Worm (Caenorhabditis elegans) whole organism, L3 larva: ENCODE results near the gene gst-13.

ENCODE experiments used
- R02D3.7 ChIP-seq: fragments of 150-350 bp; optimal IDR thresholded peaks from 2 replicates; lab custom pipeline; 2014; ENCODE audit warnings: missing biosample characterization, missing genetic modification characterization
- ZK546.5 ChIP-seq: sonication (generic microtip); optimal IDR thresholded peaks from 2 replicates; lab custom pipeline; 2017; ENCODE audit warnings: missing biosample characterization, missing genetic modification characterization
- ama-1 ChIP-seq: fragments of 150-350 bp; optimal IDR thresholded peaks from 2 replicates; lab custom pipeline; 2018
- ceh-28 ChIP-seq: fragments of 150-350 bp; optimal IDR thresholded peaks from 2 replicates; lab custom pipeline; 2014; ENCODE audit warnings: missing biosample characterization, missing genetic modification reagents, missing genetic modification characterization
- ceh-82 ChIP-seq: fragments of 150-350 bp; optimal IDR thresholded peaks from 2 replicates; lab custom pipeline; 2014; ENCODE audit warnings: missing biosample characterization, missing genetic modification characterization
- daf-12 ChIP-seq: fragments of 150-350 bp; optimal IDR thresholded peaks from 2 replicates; lab custom pipeline; 2014; ENCODE audit warnings: missing biosample characterization, missing genetic modification reagents, missing genetic modification characterization
- egl-27 ChIP-seq: sonication (generic microtip); optimal IDR thresholded peaks from 4 replicates; lab custom pipeline; 2017; ENCODE audit warnings: missing biosample characterization, missing genetic modification reagents, missing genetic modification characterization
- egl-5 ChIP-seq: fragments of 150-350 bp; optimal IDR thresholded peaks from 2 replicates; lab custom pipeline; 2017; ENCODE audit warnings: missing biosample characterization, missing genetic modification reagents, missing genetic modification characterization, inconsistent platforms
- elt-1 ChIP-seq: fragments of 150-350 bp; optimal IDR thresholded peaks from 2 replicates; lab custom pipeline; 2014; ENCODE audit warnings: missing biosample characterization, missing genetic modification characterization
- elt-2 ChIP-seq: sonication (generic microtip); optimal IDR thresholded peaks from 2 replicates; lab custom pipeline; 2016; ENCODE audit warnings: missing genetic modification reagents, mild to moderate bottlenecking, missing genetic modification characterization, missing compliant biosample characterization
- eor-1 ChIP-seq, 2 experiments: fragments of 150-350 bp; optimal IDR thresholded peaks; 2 replicates each; lab custom pipeline; 2014 to 2018; ENCODE audit warnings: missing biosample characterization in 2 of 2, missing genetic modification characterization in 2 of 2
- fkh-10 ChIP-seq: sonication (generic microtip); optimal IDR thresholded peaks from 2 replicates; lab custom pipeline; 2017; ENCODE audit warnings: missing biosample characterization, missing genetic modification reagents, missing genetic modification characterization
- fkh-2 ChIP-seq: fragments of 150-350 bp; optimal IDR thresholded peaks from 2 replicates; lab custom pipeline; 2014; ENCODE audit warnings: missing biosample characterization, missing genetic modification reagents, missing genetic modification characterization
- fos-1 ChIP-seq: fragments of 150-350 bp; optimal IDR thresholded peaks from 2 replicates; lab custom pipeline; 2014; ENCODE audit warnings: missing biosample characterization, missing genetic modification characterization
- hmg-11 ChIP-seq: sonication (generic microtip); optimal IDR thresholded peaks from 2 replicates; lab custom pipeline; 2016; ENCODE audit warnings: missing genetic modification characterization, missing compliant biosample characterization
- lin-15B ChIP-seq: fragments of 150-350 bp; optimal IDR thresholded peaks from 2 replicates; lab custom pipeline; 2014; ENCODE audit warnings: missing biosample characterization, missing genetic modification characterization
- lsy-12 ChIP-seq: sonication (generic microtip); optimal IDR thresholded peaks from 2 replicates; lab custom pipeline; 2016; ENCODE audit warnings: mild to moderate bottlenecking, missing genetic modification characterization, missing compliant biosample characterization
- mml-1 ChIP-seq: fragments of 150-350 bp; sonication (generic microtip); optimal IDR thresholded peaks from 3 replicates; lab custom pipeline; 2014; ENCODE audit warnings: missing biosample characterization, missing genetic modification characterization
- nhr-23 ChIP-seq: fragments of 150-350 bp; optimal IDR thresholded peaks from 2 replicates; lab custom pipeline; 2014; ENCODE audit warnings: missing biosample characterization, missing genetic modification reagents, missing genetic modification characterization
- nhr-25 ChIP-seq: sonication (generic microtip); optimal IDR thresholded peaks from 2 replicates; lab custom pipeline; 2017; ENCODE audit warnings: missing biosample characterization, missing genetic modification characterization
- nhr-28 ChIP-seq: fragments of 150-350 bp; optimal IDR thresholded peaks from 2 replicates; lab custom pipeline; 2014; ENCODE audit warnings: missing biosample characterization, missing genetic modification characterization
- nhr-43 ChIP-seq: sonication (generic microtip); optimal IDR thresholded peaks from 2 replicates; lab custom pipeline; 2016; ENCODE audit warnings: mild to moderate bottlenecking, missing genetic modification characterization, missing compliant biosample characterization; ENCODE audit not compliant: poor library complexity, severe bottlenecking
- nhr-76 ChIP-seq: fragments of 150-350 bp; sonication (generic microtip); optimal IDR thresholded peaks from 5 replicates; lab custom pipeline; 2014; ENCODE audit warnings: missing biosample characterization, missing genetic modification characterization
- nhr-77 ChIP-seq: fragments of 150-350 bp; optimal IDR thresholded peaks from 2 replicates; lab custom pipeline; 2014; ENCODE audit warnings: missing biosample characterization, missing genetic modification characterization
- pha-4 ChIP-seq: fragments of 150-350 bp; optimal IDR thresholded peaks from 2 replicates; lab custom pipeline; 2014; ENCODE audit warnings: missing biosample characterization, missing genetic modification reagents, missing genetic modification characterization
- pqm-1 ChIP-seq: fragments of 150-350 bp; optimal IDR thresholded peaks from 2 replicates; lab custom pipeline; 2017; ENCODE audit warnings: missing biosample characterization, missing genetic modification characterization, inconsistent platforms
- skn-1 ChIP-seq: fragments of 150-350 bp; optimal IDR thresholded peaks from 2 replicates; lab custom pipeline; 2014; ENCODE audit warnings: missing biosample characterization, missing genetic modification characterization
- snpc-4 ChIP-seq: fragments of 150-350 bp; optimal IDR thresholded peaks from 2 replicates; lab custom pipeline; 2014; ENCODE audit warnings: missing biosample characterization, missing genetic modification characterization
- unc-39 ChIP-seq: sonication (generic microtip); optimal IDR thresholded peaks from 4 replicates; lab custom pipeline; 2017; ENCODE audit warnings: missing biosample characterization, missing genetic modification characterization
- zag-1 ChIP-seq: fragments of 150-350 bp; optimal IDR thresholded peaks from 2 replicates; lab custom pipeline; 2014; ENCODE audit warnings: missing biosample characterization, missing genetic modification characterization
- ztf-4 ChIP-seq: fragments of 150-350 bp; optimal IDR thresholded peaks from 2 replicates; lab custom pipeline; 2014; ENCODE audit warnings: missing biosample characterization, missing genetic modification characterization

The gst-13 gene

DNA sequence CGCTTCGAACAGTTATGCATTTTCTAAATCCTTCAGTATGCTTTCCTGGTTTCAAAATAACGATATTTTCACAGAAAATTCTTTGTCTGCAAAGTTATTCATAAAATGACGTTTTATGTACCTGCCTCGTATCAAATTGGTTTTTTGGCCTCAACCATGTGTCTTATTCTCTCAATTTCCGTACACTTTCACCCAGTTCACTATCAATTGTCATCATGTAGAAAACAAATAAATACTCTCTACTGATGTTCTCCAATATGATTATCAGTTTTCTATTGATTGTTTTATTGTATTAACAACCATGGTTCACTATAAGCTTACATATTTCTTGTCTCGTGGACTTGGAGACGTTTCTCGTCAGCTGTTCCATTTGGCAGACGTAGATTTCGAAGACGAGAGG lies at the start of gene gst-13:
TSS of gene gst-13 (plus strand) at position 218 of the 400 bp plus-strand sequence.
- TF ChIP-seq elt-1: no peak
- TF ChIP-seq elt-2: peak; percentile 86
- no peak for TF ChIP-seq nhr-28 (tag; lab: Kevin White, UChicago)
- TF ChIP-seq lsy-12: no peak
- no peak for TF ChIP-seq eor-1 (tag; optimal IDR thresholded peaks at IDR 0.05; lab: Kevin White, UChicago)
- peak; percentile 96 for TF ChIP-seq pqm-1 (tag; lab: Kevin White, UChicago)
- TF ChIP-seq egl-27 (tag; lab: Kevin White, UChicago): no peak
- TF ChIP-seq skn-1 (tag; lab: Kevin White, UChicago): peak; percentile 82
- TF ChIP-seq zag-1 (tag; lab: Kevin White, UChicago): no peak
- peak; percentile 64 for TF ChIP-seq pha-4 (tag; lab: Kevin White, UChicago)
- TF ChIP-seq ceh-28 (tag; lab: Kevin White, UChicago): peak; percentile 1
- TF ChIP-seq, all 47 proteins: peak for 5

- TF ChIP-seq nhr-25 (tag; lab: Kevin White, UChicago): no peak
- TF ChIP-seq pha-4 (tag; lab: Kevin White, UChicago): peak; percentile 95
These were observed 45.3 kb upstream of the gst-13 start for ce11 chrII:9185915-9186314.

DNA sequence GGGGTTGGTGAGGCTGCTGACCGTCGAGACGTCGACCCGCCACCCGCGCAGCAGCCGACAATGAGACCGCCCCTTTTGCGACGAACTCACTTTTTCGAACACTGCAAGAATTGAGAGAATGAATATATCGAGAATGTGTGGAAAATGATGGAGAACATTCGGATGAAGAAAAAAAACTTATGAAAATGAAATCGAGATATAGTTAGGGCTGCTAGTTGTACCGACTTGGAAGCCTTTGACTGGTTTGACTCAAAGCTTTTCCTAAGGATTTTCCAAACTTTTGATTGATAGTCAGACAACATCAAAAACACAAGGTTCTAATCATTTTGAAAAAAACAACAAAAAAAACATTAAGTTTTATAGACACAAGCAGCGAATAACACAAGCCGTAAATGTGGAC lies 42.9 kb upstream of the gst-13 start, which contains the start of gene sym-2:
TSS of gene sym-2 (minus strand) at position 101 of the 400 bp plus-strand sequence.
- TF ChIP-seq lsy-12 (no peak), nhr-23 (peak; percentile 40), nhr-25 (tag; lab: Kevin White, UChicago) (peak; percentile 23)
- TF ChIP-seq, all 47 proteins: peak for 2

DNA sequence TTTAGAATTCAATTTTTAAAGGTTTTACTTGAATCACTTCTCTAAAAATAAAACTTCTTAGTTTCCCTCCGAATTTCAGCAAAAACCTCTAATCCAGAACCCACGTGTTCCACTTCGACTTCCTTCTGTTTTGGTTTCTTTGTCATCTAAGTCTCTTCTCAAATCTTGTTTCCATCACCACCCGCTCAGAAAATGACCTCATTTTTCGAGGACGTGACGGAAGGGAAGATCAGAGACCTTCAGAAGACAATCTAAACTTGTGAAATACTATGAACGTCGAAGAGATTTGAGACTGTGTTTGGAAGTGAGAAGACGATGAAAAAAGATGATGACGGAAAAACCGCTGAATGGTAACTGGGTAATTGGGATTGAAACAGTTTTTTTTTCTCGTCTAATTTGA lies 41.6 kb upstream of the gst-13 start:
- TF ChIP-seq zag-1 (tag; lab: Kevin White, UChicago) (no peak), nhr-43 (no peak), pqm-1 (tag; lab: Kevin White, UChicago) (no peak), nhr-77 (tag; lab: Kevin White, UChicago) (no peak), nhr-25 (tag; lab: Kevin White, UChicago) (peak; percentile 75), nhr-23 (peak; percentile 83), pha-4 (tag; lab: Kevin White, UChicago) (no peak), elt-2 (no peak), ama-1 (no peak), R02D3.7 (tag; lab: Kevin White, UChicago) (no peak), mml-1 (tag; lab: Kevin White, UChicago) (no peak), nhr-76 (tag; lab: Kevin White, UChicago) (no peak), unc-39 (no peak), ztf-4 (tag; lab: Kevin White, UChicago) (no peak), fkh-2 (tag; lab: Kevin White, UChicago) (no peak), lin-15B (tag; lab: Kevin White, UChicago) (no peak), lsy-12 (no peak), egl-27 (tag; lab: Kevin White, UChicago) (no peak), elt-1 (peak; percentile 1), egl-5 (tag; lab: Kevin White, UChicago) (no peak), snpc-4 (tag; lab: Kevin White, UChicago) (no peak), ZK546.5 (no peak), fkh-10 (GFP tag; lab: Kevin White, UChicago) (no peak)
- TF ChIP-seq, all 47 proteins: peak for 3

ce11 chrII:9190513-9191099 lies 40.7 kb upstream of the gst-13 start:
- TF ChIP-seq nhr-23: peak; percentile 78
- TF ChIP-seq ceh-82 (tag; lab: Kevin White, UChicago): no peak
- TF ChIP-seq elt-1: peak; percentile 60
- TF ChIP-seq, all 47 proteins: peak for 2

DNA sequence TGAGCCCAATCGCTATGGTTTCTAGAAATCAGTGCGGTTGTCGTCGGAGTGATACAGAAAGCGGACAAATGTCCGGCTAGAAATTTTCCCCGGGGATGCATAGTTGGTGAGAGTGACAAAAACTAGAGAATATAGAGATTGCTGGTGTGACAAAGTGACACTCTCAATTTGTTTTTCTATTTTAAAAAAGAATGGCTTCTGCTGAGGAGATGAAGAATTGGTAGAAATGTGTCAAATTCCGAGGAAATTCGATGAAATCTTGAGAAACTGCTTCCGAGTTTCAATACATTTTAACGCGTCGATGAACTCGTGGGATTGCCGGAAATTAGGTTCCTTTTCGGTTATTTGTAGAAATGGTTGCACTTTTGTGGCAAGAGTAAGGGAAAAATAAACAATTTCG lies 37.1 kb upstream of the gst-13 start, which contains the start of gene twk-4:
TSS of gene twk-4 (minus strand) at position 101 of the 400 bp plus-strand sequence.
- TF ChIP-seq skn-1 (tag; lab: Kevin White, UChicago) (no peak), R02D3.7 (tag; lab: Kevin White, UChicago) (no peak), nhr-76 (tag; lab: Kevin White, UChicago) (no peak), pqm-1 (tag; lab: Kevin White, UChicago) (no peak), egl-27 (tag; lab: Kevin White, UChicago) (no peak), fos-1 (tag; lab: Kevin White, UChicago) (no peak), fkh-2 (tag; lab: Kevin White, UChicago) (no peak), zag-1 (tag; lab: Kevin White, UChicago) (no peak), elt-2 (no peak), hmg-11 (no peak), mml-1 (tag; lab: Kevin White, UChicago) (no peak), nhr-23 (no peak), pha-4 (tag; lab: Kevin White, UChicago) (no peak), daf-12 (tag; lab: Kevin White, UChicago) (no peak), elt-1 (no peak)
